Fruit fly (Drosophila melanogaster) whole organism, pupa: Measurements from ENCODE around the gene Gapdh2.

Experiments
- CG12605 ChIP-seq: fragments of 200-800 bp; sonication (Bioruptor generic); IDR thresholded peaks from 2 replicates; pipeline ENCODE4 v1.3.6; 2022; ENCODE audit warnings: missing biosample characterization, missing genetic modification characterization
- CG17806 ChIP-seq: fragments of 200-800 bp; sonication (Bioruptor generic); optimal IDR thresholded peaks from 2 replicates; lab custom pipeline; 2018; ENCODE audit warnings: missing biosample characterization, mild to moderate bottlenecking, missing genetic modification characterization, moderate library complexity
- CG8159 ChIP-seq: fragments of 200-800 bp; sonication (Bioruptor generic); optimal IDR thresholded peaks from 3 replicates; lab custom pipeline; 2018; ENCODE audit warnings: missing biosample characterization, mild to moderate bottlenecking, missing genetic modification characterization, moderate library complexity
- CG9948 ChIP-seq: fragments of 200-800 bp; sonication (Bioruptor generic); optimal IDR thresholded peaks from 2 replicates; lab custom pipeline; 2018; ENCODE audit warnings: missing biosample characterization, mild to moderate bottlenecking, missing genetic modification characterization, moderate library complexity
- EcR ChIP-seq: fragments of 200-800 bp; sonication (Bioruptor generic); optimal IDR thresholded peaks from 3 replicates; lab custom pipeline; 2019; ENCODE audit warnings: missing biosample characterization, missing genetic modification characterization, mild to moderate bottlenecking, moderate library complexity, missing genetic modification reagents
- Pif1B ChIP-seq: fragments of 200-800 bp; sonication (Bioruptor generic); optimal IDR thresholded peaks from 3 replicates; lab custom pipeline; 2016; ENCODE audit warnings: missing biosample characterization, missing genetic modification characterization
- Snoo ChIP-seq: fragments of 200-800 bp; sonication (Bioruptor generic); optimal IDR thresholded peaks from 3 replicates; lab custom pipeline; 2017; ENCODE audit warnings: missing biosample characterization, mild to moderate bottlenecking, missing genetic modification characterization, inconsistent platforms
- fd96Ca ChIP-seq: fragments of 200-800 bp; sonication (Bioruptor generic); IDR thresholded peaks from 3 replicates; pipeline ENCODE4 v1.3.6; 2022; ENCODE audit warnings: missing biosample characterization, missing genetic modification characterization
- gl ChIP-seq: fragments of 200-800 bp; sonication (Bioruptor generic); optimal IDR thresholded peaks from 2 replicates; lab custom pipeline; 2018; ENCODE audit warnings: missing biosample characterization, mild to moderate bottlenecking, missing genetic modification characterization

dm6 chrX:15869843-15870242 lies 1.9 kb downstream of the Gapdh2 start, which contains the start of gene CG16952:
- no peak for TF ChIP-seq CG12605
- no peak for TF ChIP-seq Pif1B (GFP tag; lab: Kevin White, UChicago)
- TF ChIP-seq fd96Ca, result no peak
- TF ChIP-seq CG8159, result no peak
- TF ChIP-seq Snoo (tag; lab: Kevin White, UChicago), result no peak
- TF ChIP-seq EcR (GFP tag; lab: Kevin White, UChicago), result no peak
- TF ChIP-seq gl (tag; lab: Kevin White, UChicago), result no peak
- TF ChIP-seq CG9948, result no peak
- TF ChIP-seq CG17806, result no peak
